Worm (Caenorhabditis elegans): ENCODE results near the gene F18E2.15.

DNA sequence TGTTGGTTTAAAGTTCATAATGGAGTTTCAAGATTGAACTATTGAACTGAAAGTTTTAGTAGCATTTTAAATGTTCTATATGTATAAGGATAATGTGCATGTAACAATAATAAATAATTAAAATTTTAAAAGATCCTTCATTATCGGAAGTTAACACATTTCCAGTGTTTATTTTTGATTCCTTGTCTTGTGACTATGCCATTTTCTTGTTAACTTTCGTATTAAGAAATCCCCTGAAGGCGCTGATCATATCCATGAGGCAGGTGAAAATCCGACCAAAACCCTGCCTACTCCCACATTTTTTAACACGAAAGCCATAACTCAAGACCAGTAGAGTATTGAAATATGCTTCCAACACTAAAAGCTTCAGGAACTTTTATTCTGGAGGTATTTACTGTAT lies 41.1 kb downstream of the F18E2.15 start, which contains the start of gene R11D1.7:
- TF ChIP-seq nhr-237 (tag; optimal IDR thresholded peaks at IDR 0.05) = no peak
- no peak for TF ChIP-seq pqm-1 (tag; optimal IDR thresholded peaks at IDR 0.05)
- no peak for TF ChIP-seq ceh-44 (GFP tag; IDR thresholded peaks at IDR 0.05)
- no peak for TF ChIP-seq nhr-11 (tag; optimal IDR thresholded peaks at IDR 0.05)
- TF ChIP-seq lin-29 (GFP tag; IDR thresholded peaks at IDR 0.05) = no peak
- no peak for TF ChIP-seq saeg-2 (GFP tag; IDR thresholded peaks at IDR 0.05)
- no peak for TF ChIP-seq ztf-11 (tag; optimal IDR thresholded peaks at IDR 0.05)
- TF ChIP-seq jun-1 (tag; optimal IDR thresholded peaks at IDR 0.05) = no peak
- TF ChIP-seq nhr-6 (tag; optimal IDR thresholded peaks at IDR 0.05) = no peak
- TF ChIP-seq hlh-30 (tag; optimal IDR thresholded peaks at IDR 0.05; ENCODE audit: insufficient read depth) = no peak
- no peak for TF ChIP-seq Y5F2A.4 (GFP tag; optimal IDR thresholded peaks at IDR 0.05)
- no peak for TF ChIP-seq dpl-1 (GFP tag; optimal IDR thresholded peaks at IDR 0.05)
